Fruit fly (Drosophila melanogaster) whole organism, prepupa: ENCODE measurements around the gene CG18284.

Experiments
- CG11902 ChIP-seq: fragments of 200-800 bp; sonication (Bioruptor generic); optimal IDR thresholded peaks from 3 replicates; lab custom pipeline; 2016; ENCODE audit warnings: missing biosample characterization, missing genetic modification characterization
- CG32006 ChIP-seq: fragments of 200-800 bp; sonication (Bioruptor generic); optimal IDR thresholded peaks from 3 replicates; lab custom pipeline; 2017; ENCODE audit warnings: missing biosample characterization, mild to moderate bottlenecking, missing genetic modification characterization
- CG8319 ChIP-seq: fragments of 200-800 bp; sonication (Bioruptor generic); optimal IDR thresholded peaks from 3 replicates; lab custom pipeline; 2016; ENCODE audit warnings: missing biosample characterization, missing genetic modification characterization
- Eip78C ChIP-seq: fragments of 200-800 bp; sonication (Bioruptor generic); peaks from one replicate; lab custom pipeline; 2016; ENCODE audit warnings: missing biosample characterization, missing genetic modification characterization
- Ets21C ChIP-seq: fragments of 200-800 bp; sonication (Bioruptor generic); optimal IDR thresholded peaks from 3 replicates; lab custom pipeline; 2016; ENCODE audit warnings: missing biosample characterization, missing genetic modification characterization
- Hr39 ChIP-seq: fragments of 200-800 bp; sonication (Bioruptor generic); optimal IDR thresholded peaks from 2 replicates; lab custom pipeline; 2016; ENCODE audit warnings: missing biosample characterization, missing genetic modification characterization
- dsx ChIP-seq: fragments of 200-800 bp; optimal IDR thresholded peaks from 3 replicates; lab custom pipeline; 2019; ENCODE audit warnings: missing biosample characterization, mild to moderate bottlenecking, missing genetic modification characterization, moderate library complexity; ENCODE audit not compliant: poor library complexity, severe bottlenecking
- net ChIP-seq: fragments of 200-800 bp; sonication (Bioruptor generic); optimal IDR thresholded peaks from 3 replicates; lab custom pipeline; 2016; ENCODE audit warnings: missing biosample characterization, missing genetic modification characterization
- ss ChIP-seq, 2 experiments: fragments of 200-800 bp; sonication (Bioruptor generic); optimal IDR thresholded peaks; 2 replicates in 1 of 2; 3 replicates in 1 of 2; lab custom pipeline; 2017 to 2018; ENCODE audit warnings: mild to moderate bottlenecking in 2 of 2, missing biosample characterization in 2 of 2, missing genetic modification characterization in 2 of 2, moderate library complexity in 1 of 2
- topi ChIP-seq: fragments of 200-800 bp; sonication (Bioruptor generic); optimal IDR thresholded peaks from 3 replicates; lab custom pipeline; 2016; ENCODE audit warnings: missing biosample characterization, missing genetic modification characterization

DNA sequence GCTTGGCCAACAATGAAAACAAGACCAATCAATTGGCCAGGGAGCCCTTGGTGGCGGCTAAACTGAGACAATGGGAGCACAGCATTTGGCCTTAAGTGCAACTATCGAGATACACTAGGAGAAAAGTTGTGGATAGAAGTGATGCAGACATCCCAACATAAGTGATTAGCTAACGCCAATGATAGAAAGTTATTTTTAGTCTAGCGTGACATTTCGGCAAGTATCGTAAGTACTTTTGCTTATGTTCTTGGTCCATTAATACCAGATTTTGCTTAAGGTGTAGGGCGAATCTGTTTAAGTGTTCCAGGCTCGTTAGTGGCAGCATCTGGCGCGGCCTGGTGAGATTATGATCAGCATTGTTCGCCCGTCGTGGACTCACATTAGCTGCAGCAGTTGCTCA lies 11.1 kb upstream of the CG18284 start:
- TF ChIP-seq Hr39 (GFP tag; lab: Kevin White, UChicago) (peak; percentile 19), ss (GFP tag; optimal IDR thresholded peaks at IDR 0.05; lab: Kevin White, UChicago) (peak in 1 of 2 experiments; percentile 20), dsx (no peak), Ets21C (no peak), CG32006 (GFP tag; lab: Kevin White, UChicago) (no peak), topi (GFP tag; lab: Kevin White, UChicago) (peak; percentile 14), Eip78C (GFP tag; lab: Kevin White, UChicago) (peak; percentile 84), CG11902 (GFP tag; lab: Kevin White, UChicago) (peak; percentile 3), net (GFP tag; lab: Kevin White, UChicago) (no peak), CG8319 (GFP tag; lab: Kevin White, UChicago) (no peak)
